Fruit fly (Drosophila melanogaster): ENCODE measurements around the gene CG34328.

CG34328 gene

DNA sequence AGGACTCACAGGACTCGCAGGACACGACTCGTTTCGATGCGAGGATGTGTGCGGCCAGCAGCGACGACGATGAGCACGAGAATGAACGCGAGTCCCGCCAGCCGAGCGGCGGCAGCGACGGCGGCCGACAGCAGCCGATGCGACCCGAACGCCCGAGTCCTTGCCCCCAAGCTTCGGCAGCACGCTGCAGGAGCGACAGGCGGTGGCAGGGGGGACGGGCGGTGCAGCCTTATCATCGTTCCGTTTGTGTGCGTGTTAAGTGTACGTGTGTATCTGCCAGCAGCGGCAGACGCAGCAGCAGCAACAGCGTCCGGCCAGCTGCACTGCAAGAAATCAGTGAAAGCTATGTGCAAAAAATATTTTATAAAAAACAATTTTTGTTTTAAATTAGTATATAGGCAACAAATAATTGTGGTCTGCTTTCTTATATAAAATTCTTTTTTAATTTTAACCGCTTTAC is 43.7 kb downstream of the CG34328 start, which contains the start of gene kairos (continued):
- no peak for TF ChIP-seq gsb (GFP tag; IDR thresholded peaks at IDR 0.05)
- no peak for TF ChIP-seq trem (tag; optimal IDR thresholded peaks at IDR 0.05)
- TF ChIP-seq CG11456 (GFP tag; IDR thresholded peaks at IDR 0.05): 0 out of 3 replicates have a peak, but pooled peaks have one; percentile 34
- no peak for TF ChIP-seq wdn (GFP tag; IDR thresholded peaks at IDR 0.05)
- no peak for TF ChIP-seq repo (GFP tag; optimal IDR thresholded peaks at IDR 0.05)
- TF ChIP-seq dimm (GFP tag; IDR thresholded peaks at IDR 0.05): peak; percentile 20; the same call in 1 of the 2 replicates
- TF ChIP-seq D19B (GFP tag; optimal IDR thresholded peaks at IDR 0.05): no peak
- TF ChIP-seq CG8281 (tag; optimal IDR thresholded peaks at IDR 0.05): no peak
- no peak for TF ChIP-seq CG9876 (GFP tag; optimal IDR thresholded peaks at IDR 0.05)
- no peak for TF ChIP-seq peb (GFP tag; IDR thresholded peaks at IDR 0.05)
- no peak for TF ChIP-seq CG15269 (tag; optimal IDR thresholded peaks at IDR 0.05)
- TF ChIP-seq unc-4 (GFP tag; IDR thresholded peaks at IDR 0.05; ENCODE audit: partially characterized antibody): no peak
- no peak for TF ChIP-seq B-H2 (GFP tag; optimal IDR thresholded peaks at IDR 0.05)
- no peak for TF ChIP-seq cwo (GFP tag; optimal IDR thresholded peaks at IDR 0.05)
- TF ChIP-seq CG30403 (GFP tag; optimal IDR thresholded peaks at IDR 0.05): no peak
- TF ChIP-seq CG14710 (tag; optimal IDR thresholded peaks at IDR 0.05): no peak
- no peak for TF ChIP-seq CG14965 (GFP tag; optimal IDR thresholded peaks at IDR 0.05; ENCODE audit: borderline replicate concordance)
- peak; percentile 32 for TF ChIP-seq fd96Cb (tag; optimal IDR thresholded peaks at IDR 0.05)
- TF ChIP-seq exex (tag; optimal IDR thresholded peaks at IDR 0.05): no peak
- no peak for TF ChIP-seq CG3065 (GFP tag; optimal IDR thresholded peaks at IDR 0.05)
- TF ChIP-seq Atf-2 (GFP tag; optimal IDR thresholded peaks at IDR 0.05): no peak
- no peak for TF ChIP-seq CG30431 (GFP tag; optimal IDR thresholded peaks at IDR 0.05)
- no peak; the same call in 1 of the 2 replicates for TF ChIP-seq esg (GFP tag; conservative IDR thresholded peaks at IDR 0.05)
- 0 out of 2 replicates have a peak, but pooled peaks have one; percentile 27 for TF ChIP-seq Rfx (GFP tag; IDR thresholded peaks at IDR 0.05)
- no peak for TF ChIP-seq CG1602 (GFP tag; optimal IDR thresholded peaks at IDR 0.05)
- no peak for TF ChIP-seq CG3163 (GFP tag; optimal IDR thresholded peaks at IDR 0.05)
- TF ChIP-seq gro (GFP tag; optimal IDR thresholded peaks at IDR 0.05): no peak
- no peak for TF ChIP-seq CG2116 (GFP tag; optimal IDR thresholded peaks at IDR 0.05)
- no peak for TF ChIP-seq yki (optimal IDR thresholded peaks at IDR 0.05)
- no peak for TF ChIP-seq CG1529 (GFP tag; optimal IDR thresholded peaks at IDR 0.05)
- TF ChIP-seq Atf6 (GFP tag; IDR thresholded peaks at IDR 0.05): no peak
- TF ChIP-seq CG11085 (GFP tag; IDR thresholded peaks at IDR 0.05): no peak
- no peak for TF ChIP-seq CG14860 (GFP tag; IDR thresholded peaks at IDR 0.05; ENCODE audit: partially characterized antibody)
- peak; percentile 45 for TF ChIP-seq CG13424 (tag; optimal IDR thresholded peaks at IDR 0.05)
- no peak for TF ChIP-seq MESR4 (GFP tag; optimal IDR thresholded peaks at IDR 0.05)
- TF ChIP-seq abd-A (tag; optimal IDR thresholded peaks at IDR 0.05): peak; percentile 1
- TF ChIP-seq Fer2 (tag; optimal IDR thresholded peaks at IDR 0.05): no peak
- peak; percentile 69 for TF ChIP-seq crol (GFP tag; IDR thresholded peaks at IDR 0.05)
- TF ChIP-seq CoRest (tag; optimal IDR thresholded peaks at IDR 0.05): no peak
- TF ChIP-seq grn (GFP tag; optimal IDR thresholded peaks at IDR 0.05): no peak
- no peak for TF ChIP-seq rib (GFP tag; IDR thresholded peaks at IDR 0.05)
- no peak for TF ChIP-seq schlank (tag; optimal IDR thresholded peaks at IDR 0.05)
- TF ChIP-seq CG4820 (GFP tag; optimal IDR thresholded peaks at IDR 0.05): no peak
- TF ChIP-seq gt (GFP tag; IDR thresholded peaks at IDR 0.05): no peak
- no peak for TF ChIP-seq chn (GFP tag; optimal IDR thresholded peaks at IDR 0.05)
- no peak for TF ChIP-seq CG4854 (GFP tag; optimal IDR thresholded peaks at IDR 0.05)
- no peak for TF ChIP-seq jumu (GFP tag; optimal IDR thresholded peaks at IDR 0.05)
- 0 out of 2 replicates have a peak, but pooled peaks have one; percentile 9 for TF ChIP-seq sens-2 (GFP tag; IDR thresholded peaks at IDR 0.05)
- no peak for TF ChIP-seq CG11560 (tag; IDR thresholded peaks at IDR 0.05)
- TF ChIP-seq CG32767 (GFP tag; IDR thresholded peaks at IDR 0.05): no peak
- TF ChIP-seq CG4404 (GFP tag; IDR thresholded peaks at IDR 0.05): no peak
- no peak for TF ChIP-seq Gug (GFP tag; IDR thresholded peaks at IDR 0.05)

Measured in whole organism, embryonic.